Fruit fly (Drosophila melanogaster) whole organism, adult: ENCODE measurements around the gene uncNacbeta.

Source experiments
- CG12768 ChIP-seq: fragments of 200-800 bp; sonication (Bioruptor generic); optimal IDR thresholded peaks from 2 replicates; lab custom pipeline; 2017; ENCODE audit warnings: missing biosample characterization, missing genetic modification characterization, mild to moderate bottlenecking, moderate library complexity, missing genetic modification reagents
- CG1620 ChIP-seq: fragments of 200-800 bp; sonication (Bioruptor generic); optimal IDR thresholded peaks from 2 replicates; lab custom pipeline; 2016; ENCODE audit warnings: missing biosample characterization, missing genetic modification characterization
- CG33017 ChIP-seq: fragments of 200-800 bp; sonication (Bioruptor generic); optimal IDR thresholded peaks from 2 replicates; lab custom pipeline; 2018; ENCODE audit warnings: missing biosample characterization, mild to moderate bottlenecking, missing genetic modification characterization, moderate library complexity
- Crg-1 ChIP-seq: fragments of 200-800 bp; sonication (Bioruptor generic); optimal IDR thresholded peaks from 2 replicates; lab custom pipeline; 2016; ENCODE audit warnings: missing biosample characterization, missing genetic modification characterization
- Mnt ChIP-seq: fragments of 200-800 bp; sonication (Bioruptor generic); optimal IDR thresholded peaks from 2 replicates; lab custom pipeline; 2016; ENCODE audit warnings: missing biosample characterization, mild to moderate bottlenecking, missing genetic modification characterization
- bab1 ChIP-seq: fragments of 200-800 bp; sonication (Bioruptor generic); optimal IDR thresholded peaks from 3 replicates; lab custom pipeline; 2019; ENCODE audit warnings: missing biosample characterization, mild to moderate bottlenecking, missing genetic modification characterization, moderate library complexity
- cic ChIP-seq: fragments of 200-800 bp; sonication (Bioruptor generic); optimal IDR thresholded peaks from 2 replicates; lab custom pipeline; 2017; ENCODE audit warnings: missing biosample characterization, mild to moderate bottlenecking, missing genetic modification characterization, moderate library complexity
- ovo ChIP-seq: fragments of 200-800 bp; sonication (Bioruptor generic); optimal IDR thresholded peaks from 2 replicates; lab custom pipeline; 2016; ENCODE audit warnings: missing biosample characterization, missing genetic modification characterization
- toe ChIP-seq: fragments of 200-800 bp; sonication (Bioruptor generic); optimal IDR thresholded peaks from 2 replicates; lab custom pipeline; 2016; ENCODE audit warnings: missing biosample characterization, missing genetic modification characterization

Gene uncNacbeta

dm6 chr2L:512028-512427 is 51.6 kb downstream of the uncNacbeta start:
- TF ChIP-seq toe (GFP tag; lab: Kevin White, UChicago) (no peak), Mnt (GFP tag; lab: Kevin White, UChicago) (no peak), ovo (GFP tag; lab: Kevin White, UChicago) (no peak), Crg-1 (GFP tag; lab: Kevin White, UChicago) (no peak), cic (GFP tag; lab: Kevin White, UChicago) (no peak), bab1 (GFP tag; lab: Kevin White, UChicago) (no peak), CG33017 (tag; lab: Kevin White, UChicago) (no peak), CG12768 (no peak), CG1620 (no peak)
